Fruit fly (Drosophila melanogaster) whole organism, prepupa: ENCODE results near the gene CG33252.

ENCODE experiments used
- CG15336 ChIP-seq: fragments of 200-800 bp; sonication (Bioruptor generic); IDR thresholded peaks from 2 replicates; pipeline ENCODE4 v1.3.6; 2022; ENCODE audit warnings: missing biosample characterization, missing genetic modification characterization
- CG3032 ChIP-seq: fragments of 200-800 bp; optimal IDR thresholded peaks from 2 replicates; lab custom pipeline; 2019; ENCODE audit warnings: missing biosample characterization, mild to moderate bottlenecking, missing genetic modification characterization, moderate library complexity
- Hr38 ChIP-seq: sonication (Bioruptor generic); optimal IDR thresholded peaks from 2 replicates; lab custom pipeline; 2016; ENCODE audit warnings: missing biosample characterization, missing genetic modification characterization
- OdsH ChIP-seq: fragments of 200-800 bp; sonication (Bioruptor generic); optimal IDR thresholded peaks from 3 replicates; lab custom pipeline; 2016; ENCODE audit warnings: missing biosample characterization, missing genetic modification characterization
- Sox102F ChIP-seq: fragments of 200-800 bp; sonication (Bioruptor generic); optimal IDR thresholded peaks from 2 replicates; lab custom pipeline; 2016; ENCODE audit warnings: missing biosample characterization, mild to moderate bottlenecking, missing genetic modification characterization
- Sox14 ChIP-seq: fragments of 200-800 bp; sonication (Bioruptor generic); optimal IDR thresholded peaks from 3 replicates; lab custom pipeline; 2016; ENCODE audit warnings: missing biosample characterization, missing genetic modification characterization
- achi ChIP-seq: fragments of 200-800 bp; sonication (Bioruptor generic); optimal IDR thresholded peaks from 3 replicates; lab custom pipeline; 2016; ENCODE audit warnings: missing biosample characterization, missing genetic modification characterization
- eg ChIP-seq: fragments of 200-800 bp; sonication (Bioruptor generic); IDR thresholded peaks from 3 replicates; pipeline ENCODE4 v1.3.6; 2022; ENCODE audit warnings: missing biosample characterization, missing genetic modification characterization
- fd85E ChIP-seq: fragments of 200-800 bp; sonication (Bioruptor generic); optimal IDR thresholded peaks from 3 replicates; lab custom pipeline; 2016; ENCODE audit warnings: missing biosample characterization, missing genetic modification characterization
- pdm3 ChIP-seq: fragments of 200-800 bp; sonication (Bioruptor generic); optimal IDR thresholded peaks from 3 replicates; lab custom pipeline; 2016; ENCODE audit warnings: missing biosample characterization, missing genetic modification characterization

DNA sequence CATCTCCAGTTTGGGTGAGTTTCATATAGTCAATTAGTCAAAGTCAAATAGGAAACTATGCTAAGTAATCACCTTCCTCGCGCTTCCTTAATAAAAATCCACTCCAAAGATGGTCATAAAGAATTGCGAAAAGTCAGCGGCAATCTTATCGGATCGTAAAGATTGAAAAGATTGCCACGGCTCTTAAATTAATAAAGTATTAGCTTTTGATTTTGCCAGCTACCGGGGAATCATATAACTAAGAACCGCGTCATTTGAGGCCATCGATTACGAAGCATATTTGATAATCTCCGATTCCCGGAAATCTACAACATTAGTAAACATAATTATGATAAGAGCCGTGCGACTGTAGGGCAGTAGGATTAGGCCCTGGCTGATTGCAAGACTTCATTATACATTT lies 37.4 kb upstream of the CG33252 start:
- TF ChIP-seq fd85E (GFP tag; lab: Kevin White, UChicago) = no peak
- no peak for TF ChIP-seq Sox102F (GFP tag; lab: Kevin White, UChicago)
- TF ChIP-seq CG3032 (tag; lab: Kevin White, UChicago) = no peak
- TF ChIP-seq Sox14 = no peak
- no peak for TF ChIP-seq CG15336 (GFP tag; lab: Robert Waterston, UW)
- no peak for TF ChIP-seq pdm3
- no peak for TF ChIP-seq Hr38 (GFP tag; lab: Kevin White, UChicago)
- TF ChIP-seq achi (GFP tag; lab: Kevin White, UChicago) = no peak
- TF ChIP-seq eg = no peak
- TF ChIP-seq OdsH (GFP tag; lab: Kevin White, UChicago) = no peak
